Worm (Caenorhabditis elegans) whole organism, L4 larva: ENCODE data around the gene dhs-28.

Experiments used
- D1046.2 ChIP-seq: fragments of 200-800 bp; sonication (Bioruptor generic); IDR thresholded peaks from 2 replicates; pipeline ENCODE4 v1.3.6; 2022; ENCODE audit warnings: missing genetic modification characterization, missing compliant biosample characterization
- F26F4.8 ChIP-seq: fragments of 200-800 bp; sonication (Bioruptor generic); conservative IDR thresholded peaks from 2 replicates; pipeline ENCODE4 v1.3.6; 2022; ENCODE audit warnings: missing genetic modification characterization, missing compliant biosample characterization
- T20F7.1 ChIP-seq: fragments of 200-800 bp; sonication (Bioruptor generic); optimal IDR thresholded peaks from 2 replicates; lab custom pipeline; 2018; ENCODE audit warnings: mild to moderate bottlenecking, missing genetic modification characterization, missing compliant biosample characterization
- aha-1 ChIP-seq: fragments of 150-350 bp; peaks from one replicate; lab custom pipeline; 2014; ENCODE audit warnings: missing biosample characterization, missing genetic modification characterization
- aly-2 ChIP-seq: sonication (generic microtip); optimal IDR thresholded peaks from 2 replicates; lab custom pipeline; 2018; ENCODE audit warnings: missing biosample characterization, missing genetic modification characterization
- attf-4 ChIP-seq: sonication (generic microtip); optimal IDR thresholded peaks from 3 replicates; lab custom pipeline; 2017; ENCODE audit warnings: missing biosample characterization, missing genetic modification characterization
- cey-2 ChIP-seq: sonication (generic microtip); optimal IDR thresholded peaks from 3 replicates; lab custom pipeline; 2017; ENCODE audit warnings: missing genetic modification characterization, mild to moderate bottlenecking, missing compliant biosample characterization, antibody characterized with exemption, borderline replicate concordance; ENCODE audit not compliant: insufficient read depth
- ctbp-1 ChIP-seq: fragments of 200-800 bp; sonication (Bioruptor generic); IDR thresholded peaks from 2 replicates; pipeline ENCODE4 v1.3.6; 2022; ENCODE audit warnings: missing genetic modification reagents, missing genetic modification characterization, missing compliant biosample characterization
- daf-16 ChIP-seq, 3 experiments: sonication (generic microtip); optimal IDR thresholded peaks; 2 replicates each; lab custom pipeline; 2016 to 2017; ENCODE audit warnings: missing genetic modification characterization in 3 of 3, missing genetic modification reagents in 3 of 3, mild to moderate bottlenecking in 2 of 3, missing compliant biosample characterization in 2 of 3, missing biosample characterization in 1 of 3, moderate library complexity in 1 of 3
- dmd-6 ChIP-seq: fragments of 200-800 bp; sonication (Bioruptor generic); IDR thresholded peaks from 2 replicates; pipeline ENCODE4 v1.3.6; 2022; ENCODE audit warnings: missing genetic modification reagents, missing genetic modification characterization, missing compliant biosample characterization
- dmd-9 ChIP-seq: fragments of 200-800 bp; sonication (Bioruptor generic); IDR thresholded peaks from 2 replicates; pipeline ENCODE4 v1.3.6; 2022; ENCODE audit warnings: missing genetic modification reagents, missing genetic modification characterization, missing compliant biosample characterization
- duxl-1 ChIP-seq: sonication (generic microtip); optimal IDR thresholded peaks from 2 replicates; lab custom pipeline; 2016; ENCODE audit warnings: mild to moderate bottlenecking, missing genetic modification characterization, moderate library complexity, missing compliant biosample characterization; ENCODE audit not compliant: poor library complexity
- dve-1 ChIP-seq: sonication (generic microtip); optimal IDR thresholded peaks from 2 replicates; lab custom pipeline; 2017; ENCODE audit warnings: antibody characterized with exemption, mild to moderate bottlenecking, missing genetic modification characterization, missing compliant biosample characterization; ENCODE audit not compliant: insufficient read depth
- egl-27 ChIP-seq: sonication (generic microtip); optimal IDR thresholded peaks from 3 replicates; lab custom pipeline; 2017; ENCODE audit warnings: missing biosample characterization, missing genetic modification reagents, missing genetic modification characterization
- fos-1 ChIP-seq: fragments of 150-350 bp; optimal IDR thresholded peaks from 2 replicates; lab custom pipeline; 2014; ENCODE audit warnings: missing biosample characterization, missing genetic modification characterization
- gei-8 ChIP-seq: fragments of 200-800 bp; sonication (Bioruptor generic); optimal IDR thresholded peaks from 2 replicates; lab custom pipeline; 2018; ENCODE audit warnings: mild to moderate bottlenecking, missing genetic modification characterization, missing compliant biosample characterization
- hlh-11 ChIP-seq: fragments of 200-800 bp; sonication (Bioruptor generic); optimal IDR thresholded peaks from 2 replicates; lab custom pipeline; 2018; ENCODE audit warnings: mild to moderate bottlenecking, missing genetic modification characterization, missing compliant biosample characterization
- hlh-30 ChIP-seq: sonication (generic microtip); optimal IDR thresholded peaks from 2 replicates; lab custom pipeline; 2017; ENCODE audit warnings: antibody characterized with exemption, mild to moderate bottlenecking, missing genetic modification characterization, missing compliant biosample characterization; ENCODE audit not compliant: insufficient read depth
- lin-38 ChIP-seq: fragments of 200-800 bp; sonication (Bioruptor generic); IDR thresholded peaks from 2 replicates; pipeline ENCODE4 v1.3.6; 2022; ENCODE audit warnings: missing genetic modification reagents, missing genetic modification characterization, missing compliant biosample characterization
- lsy-2 ChIP-seq, 2 experiments: fragments of 150-350 bp in 1 of 2; sonication (generic microtip) in 1 of 2; optimal IDR thresholded peaks; 2 replicates each; lab custom pipeline; 2014 to 2017; ENCODE audit warnings: missing biosample characterization in 2 of 2, missing genetic modification characterization in 2 of 2
- madf-5 ChIP-seq, 2 experiments: fragments of 200-800 bp; sonication (Bioruptor generic); IDR thresholded peaks; 2 replicates each; pipeline ENCODE4 v1.3.6; 2022; ENCODE audit warnings: missing compliant biosample characterization in 2 of 2, missing genetic modification characterization in 2 of 2
- mdl-1 ChIP-seq, 2 experiments: fragments of 150-350 bp in 1 of 2; sonication (generic microtip) in 1 of 2; optimal IDR thresholded peaks; 2 replicates each; lab custom pipeline; 2014 to 2017; ENCODE audit warnings: missing biosample characterization in 2 of 2, missing genetic modification characterization in 2 of 2
- mdt-29 ChIP-seq: fragments of 200-800 bp; sonication (Bioruptor generic); IDR thresholded peaks from 2 replicates; pipeline ENCODE4 v1.3.6; 2022; ENCODE audit warnings: missing genetic modification reagents, missing genetic modification characterization, missing compliant biosample characterization
- mes-2 ChIP-seq: sonication (generic microtip); optimal IDR thresholded peaks from 2 replicates; lab custom pipeline; 2016; ENCODE audit warnings: missing genotype, mild to moderate bottlenecking, missing genetic modification characterization, missing compliant biosample characterization; ENCODE audit not compliant: poor library complexity, severe bottlenecking
- mxl-2 ChIP-seq: fragments of 200-800 bp; sonication (Bioruptor generic); conservative IDR thresholded peaks from 2 replicates; pipeline ENCODE4 v1.3.6; 2022; ENCODE audit warnings: missing genetic modification reagents, missing genetic modification characterization, missing compliant biosample characterization
- mxl-3 ChIP-seq: fragments of 200-800 bp; sonication (Bioruptor generic); optimal IDR thresholded peaks from 2 replicates; lab custom pipeline; 2018; ENCODE audit warnings: mild to moderate bottlenecking, missing genetic modification characterization, missing compliant biosample characterization
- nhr-102 ChIP-seq: sonication (generic microtip); optimal IDR thresholded peaks from 2 replicates; lab custom pipeline; 2016; ENCODE audit warnings: mild to moderate bottlenecking, missing genetic modification characterization, moderate library complexity, missing compliant biosample characterization
- nhr-237 ChIP-seq: sonication (generic microtip); optimal IDR thresholded peaks from 2 replicates; lab custom pipeline; 2017; ENCODE audit warnings: missing biosample characterization, missing genetic modification characterization
- nhr-25 ChIP-seq: sonication (generic microtip); optimal IDR thresholded peaks from 2 replicates; lab custom pipeline; 2017; ENCODE audit warnings: missing genetic modification characterization, mild to moderate bottlenecking, missing compliant biosample characterization, antibody characterized with exemption, moderate library complexity, borderline replicate concordance; ENCODE audit not compliant: insufficient read depth
- nhr-28 ChIP-seq: fragments of 150-350 bp; optimal IDR thresholded peaks from 2 replicates; lab custom pipeline; 2014; ENCODE audit warnings: missing biosample characterization, missing genetic modification characterization
- nhr-48 ChIP-seq: sonication (generic microtip); optimal IDR thresholded peaks from 2 replicates; lab custom pipeline; 2016; ENCODE audit warnings: mild to moderate bottlenecking, missing genetic modification characterization, missing compliant biosample characterization
- nhr-76 ChIP-seq: fragments of 150-350 bp; optimal IDR thresholded peaks from 2 replicates; lab custom pipeline; 2014; ENCODE audit warnings: missing biosample characterization, missing genetic modification characterization
- nhr-77 ChIP-seq: fragments of 150-350 bp; optimal IDR thresholded peaks from 2 replicates; lab custom pipeline; 2014; ENCODE audit warnings: missing biosample characterization, missing genetic modification characterization
- php-3 ChIP-seq: fragments of 200-800 bp; sonication (Bioruptor generic); IDR thresholded peaks from 2 replicates; pipeline ENCODE4 v1.3.6; 2022; ENCODE audit warnings: missing genetic modification reagents, missing genetic modification characterization, missing compliant biosample characterization
- pqm-1 ChIP-seq: sonication (generic microtip); optimal IDR thresholded peaks from 2 replicates; lab custom pipeline; 2017; ENCODE audit warnings: missing biosample characterization, missing genetic modification characterization
- rbr-2 ChIP-seq: sonication (generic microtip); optimal IDR thresholded peaks from 2 replicates; lab custom pipeline; 2016; ENCODE audit warnings: missing genotype, missing genetic modification characterization, missing compliant biosample characterization
- skn-1 ChIP-seq: fragments of 150-350 bp; optimal IDR thresholded peaks from 2 replicates; lab custom pipeline; 2014; ENCODE audit warnings: missing biosample characterization, missing genetic modification characterization
- snpc-1.2 ChIP-seq: fragments of 200-800 bp; sonication (Bioruptor generic); IDR thresholded peaks from 2 replicates; pipeline ENCODE4 v1.3.6; 2022; ENCODE audit warnings: missing genetic modification reagents, missing genetic modification characterization, missing compliant biosample characterization
- spr-1 ChIP-seq: sonication (generic microtip); optimal IDR thresholded peaks from 2 replicates; lab custom pipeline; 2016; ENCODE audit warnings: mild to moderate bottlenecking, missing genetic modification characterization, missing compliant biosample characterization
- spr-3 ChIP-seq: fragments of 200-800 bp; sonication (Bioruptor generic); optimal IDR thresholded peaks from 2 replicates; lab custom pipeline; 2018; ENCODE audit warnings: mild to moderate bottlenecking, missing genetic modification characterization, missing compliant biosample characterization
- tra-1 ChIP-seq: fragments of 200-800 bp; sonication (Bioruptor generic); IDR thresholded peaks from 2 replicates; pipeline ENCODE4 v1.3.6; 2022; ENCODE audit warnings: missing genetic modification reagents, missing genetic modification characterization, missing compliant biosample characterization
- zag-1 ChIP-seq: fragments of 150-350 bp; optimal IDR thresholded peaks from 2 replicates; lab custom pipeline; 2014; ENCODE audit warnings: missing biosample characterization, missing genetic modification characterization
- zfp-3 ChIP-seq: fragments of 200-800 bp; sonication (Bioruptor generic); conservative IDR thresholded peaks from 2 replicates; pipeline ENCODE4 v1.3.6; 2022; ENCODE audit warnings: missing genetic modification reagents, missing genetic modification characterization, missing compliant biosample characterization
- zip-11 ChIP-seq: fragments of 200-800 bp; sonication (Bioruptor generic); IDR thresholded peaks from 2 replicates; pipeline ENCODE4 v1.3.6; 2022; ENCODE audit warnings: missing genetic modification characterization, missing compliant biosample characterization
- zip-2 ChIP-seq: fragments of 150-350 bp; optimal IDR thresholded peaks from 2 replicates; lab custom pipeline; 2014; ENCODE audit warnings: missing biosample characterization, missing genetic modification characterization
- ztf-7 ChIP-seq: fragments of 150-350 bp; optimal IDR thresholded peaks from 2 replicates; lab custom pipeline; 2014; ENCODE audit warnings: missing biosample characterization, missing genetic modification characterization

dhs-28 gene

DNA sequence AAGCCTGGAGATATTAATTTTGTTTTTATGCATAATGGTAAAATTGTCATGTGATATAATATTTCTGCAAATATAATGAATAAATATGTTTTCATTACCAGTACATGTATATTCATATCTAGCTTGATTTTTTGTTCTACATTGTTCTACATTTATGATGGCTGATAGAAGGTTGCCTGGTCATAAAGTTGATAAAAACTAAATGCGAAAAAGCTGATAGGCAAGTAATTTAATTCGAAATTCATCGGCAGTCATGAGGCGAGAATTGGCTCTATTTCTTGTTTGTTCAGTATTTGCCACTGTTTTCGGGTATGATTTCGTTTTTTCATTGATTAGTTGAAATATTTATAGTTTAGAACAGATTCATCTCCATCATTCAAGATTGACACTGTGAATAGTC is 34.1 kb upstream of the dhs-28 start, which contains the start of gene bgal-2:
Gene bgal-2 (plus strand): TSS at position 231 of the 400 bp plus-strand sequence.
- peak; percentile 57 for TF ChIP-seq nhr-28 (tag; lab: Kevin White, UChicago)
- no peak for TF ChIP-seq gei-8 (GFP tag; lab: Kevin White, UChicago)
- no peak for TF ChIP-seq daf-16 (GFP tag; optimal IDR thresholded peaks at IDR 0.05; lab: Kevin White, UChicago)
- peak; percentile 79 for TF ChIP-seq daf-16 (tag; optimal IDR thresholded peaks at IDR 0.05; lab: Kevin White, UChicago)
- TF ChIP-seq pqm-1 (tag; lab: Kevin White, UChicago) = peak; percentile 77
- TF ChIP-seq nhr-77 (tag; lab: Kevin White, UChicago) = peak; percentile 39
- TF ChIP-seq dmd-6 (GFP tag; lab: Robert Waterston, UW) = 0 out of 2 replicates have a peak, but pooled peaks have one; percentile 31
- TF ChIP-seq attf-4 = no peak
- TF ChIP-seq hlh-11 = peak; percentile 56
- peak; percentile 40 for TF ChIP-seq dve-1 (tag; lab: Kevin White, UChicago)
- no peak for TF ChIP-seq zip-11 (GFP tag; lab: Robert Waterston, UW)

DNA sequence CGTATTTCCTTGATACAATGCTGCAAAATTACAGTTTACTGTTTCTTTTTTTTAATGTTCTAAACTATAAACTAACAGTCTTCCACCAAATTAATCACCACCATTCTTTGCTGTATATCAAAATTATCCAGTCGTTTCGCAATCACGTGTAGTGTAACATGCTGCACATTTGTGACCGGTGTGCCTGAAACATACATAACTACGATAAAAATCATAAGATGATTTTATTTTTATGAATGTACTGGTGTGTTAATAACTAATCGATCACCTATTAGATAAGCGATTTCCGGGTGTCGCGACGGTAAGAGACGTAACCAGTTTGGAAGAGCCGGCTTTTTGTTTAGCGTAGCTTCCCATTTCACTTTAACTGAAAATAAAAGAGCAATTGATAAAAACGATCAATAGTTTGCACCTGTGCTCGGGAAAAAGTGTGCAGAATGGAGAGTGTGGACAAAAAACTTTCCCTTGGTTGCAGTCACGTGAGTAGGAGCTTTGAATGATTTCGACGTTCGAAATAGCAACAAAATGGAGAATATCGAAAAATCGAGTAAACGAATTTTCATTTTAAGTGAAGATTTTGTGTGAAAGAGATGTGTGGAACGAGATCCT is 29.2 kb upstream of the dhs-28 start, which contains the start of gene sgca-1:
Gene sgca-1 (minus strand): TSS at position 584 of the 609 bp plus-strand sequence.
- TF ChIP-seq dmd-9 (GFP tag; lab: Robert Waterston, UW) = no peak
- TF ChIP-seq skn-1 (tag; lab: Kevin White, UChicago) = no peak
- TF ChIP-seq nhr-77 (tag; lab: Kevin White, UChicago) = peak; percentile 71
- TF ChIP-seq mdt-29 (GFP tag; lab: Robert Waterston, UW) = 0 out of 2 replicates have a peak, but pooled peaks have one; percentile 21
- no peak for TF ChIP-seq duxl-1
- no peak for TF ChIP-seq lin-38 (GFP tag; lab: Robert Waterston, UW)
- TF ChIP-seq aha-1 (tag; lab: Kevin White, UChicago) = peak; percentile 53
- peak; percentile 93 for TF ChIP-seq nhr-28 (tag; lab: Kevin White, UChicago)
- no peak for TF ChIP-seq attf-4
- TF ChIP-seq mxl-3 (GFP tag; lab: Kevin White, UChicago) = peak; percentile 1
- TF ChIP-seq mdl-1 (tag; optimal IDR thresholded peaks at IDR 0.05; lab: Kevin White, UChicago) = peak in 1 of 2 experiments; percentile 17
- no peak for TF ChIP-seq snpc-1.2 (GFP tag; lab: Robert Waterston, UW)
- no peak for TF ChIP-seq spr-3 (GFP tag; lab: Kevin White, UChicago)
- peak; percentile 41 for TF ChIP-seq T20F7.1 (GFP tag; lab: Kevin White, UChicago)
- peak; percentile 92 for TF ChIP-seq php-3
- TF ChIP-seq cey-2 (tag; lab: Kevin White, UChicago) = no peak
- no peak for TF ChIP-seq nhr-25 (tag; lab: Kevin White, UChicago)
- TF ChIP-seq spr-1 (tag; lab: Kevin White, UChicago) = no peak
- TF ChIP-seq mxl-2 (GFP tag; lab: Robert Waterston, UW) = no peak
- peak; percentile 75 for TF ChIP-seq hlh-11
- no peak for TF ChIP-seq nhr-76 (tag; lab: Kevin White, UChicago)
- TF ChIP-seq nhr-48 = peak; percentile 56
- no peak for TF ChIP-seq egl-27
- TF ChIP-seq zfp-3 (GFP tag; lab: Robert Waterston, UW) = no peak
- TF ChIP-seq zag-1 (tag; lab: Kevin White, UChicago) = no peak
- TF ChIP-seq fos-1 (tag; lab: Kevin White, UChicago) = no peak
- peak; percentile 78 for TF ChIP-seq dve-1 (tag; lab: Kevin White, UChicago)
- no peak for TF ChIP-seq zip-2 (tag; lab: Kevin White, UChicago)
- TF ChIP-seq ztf-7 = peak; percentile 6
- TF ChIP-seq mes-2 (tag; lab: Kevin White, UChicago) = no peak
- TF ChIP-seq aly-2 (tag; lab: Kevin White, UChicago) = no peak
- TF ChIP-seq F26F4.8 = no peak
- no peak for TF ChIP-seq lsy-2 (tag; optimal IDR thresholded peaks at IDR 0.05; lab: Kevin White, UChicago)
- TF ChIP-seq rbr-2 (tag; lab: Kevin White, UChicago) = no peak
- no peak for TF ChIP-seq madf-5 (GFP tag; IDR thresholded peaks at IDR 0.05; lab: Robert Waterston, UW)
- TF ChIP-seq nhr-102 = peak; percentile 55
- TF ChIP-seq dmd-6 (GFP tag; lab: Robert Waterston, UW) = peak; percentile 64
- TF ChIP-seq D1046.2 (GFP tag; lab: Robert Waterston, UW) = no peak
- TF ChIP-seq ctbp-1 = no peak
- TF ChIP-seq nhr-237 (tag; lab: Kevin White, UChicago) = no peak
- peak; percentile 47; the same call in 1 of the 2 replicates for TF ChIP-seq tra-1 (GFP tag; lab: Robert Waterston, UW)
- TF ChIP-seq hlh-30 (tag; lab: Kevin White, UChicago) = peak; percentile 63
